Worm (Caenorhabditis elegans): ENCODE results near the gene snf-10.

- no peak for TF ChIP-seq lim-6 (tag; optimal IDR thresholded peaks at IDR 0.05)
- no peak for TF ChIP-seq ceh-19 (GFP tag; optimal IDR thresholded peaks at IDR 0.05)
- TF ChIP-seq ceh-34 (tag; optimal IDR thresholded peaks at IDR 0.05), result no peak
- no peak for TF ChIP-seq ceh-6 (GFP tag; optimal IDR thresholded peaks at IDR 0.05)
Measured at ce11 chrV:10489998-10490397, 49.4 kb upstream of the snf-10 start, which contains the start of gene ncx-5.

All from whole organism, late embryonic.